Fruit fly (Drosophila melanogaster) whole organism, pupa: ENCODE results near the gene RpL10.

ENCODE experiments used
- CG12605 ChIP-seq: fragments of 200-800 bp; sonication (Bioruptor generic); IDR thresholded peaks from 2 replicates; pipeline ENCODE4 v1.3.6; 2022; ENCODE audit warnings: missing biosample characterization, missing genetic modification characterization
- CG14655 ChIP-seq: fragments of 200-800 bp; sonication (Bioruptor generic); optimal IDR thresholded peaks from 3 replicates; lab custom pipeline; 2017; ENCODE audit warnings: mild to moderate bottlenecking, missing biosample characterization, missing genetic modification reagents, missing genetic modification characterization
- CG17806 ChIP-seq: fragments of 200-800 bp; sonication (Bioruptor generic); optimal IDR thresholded peaks from 2 replicates; lab custom pipeline; 2018; ENCODE audit warnings: missing biosample characterization, mild to moderate bottlenecking, missing genetic modification characterization, moderate library complexity
- EcR ChIP-seq: fragments of 200-800 bp; sonication (Bioruptor generic); optimal IDR thresholded peaks from 3 replicates; lab custom pipeline; 2019; ENCODE audit warnings: missing biosample characterization, missing genetic modification characterization, mild to moderate bottlenecking, moderate library complexity, missing genetic modification reagents
- Snoo ChIP-seq: fragments of 200-800 bp; sonication (Bioruptor generic); optimal IDR thresholded peaks from 3 replicates; lab custom pipeline; 2017; ENCODE audit warnings: missing biosample characterization, mild to moderate bottlenecking, missing genetic modification characterization, inconsistent platforms
- gl ChIP-seq: fragments of 200-800 bp; sonication (Bioruptor generic); optimal IDR thresholded peaks from 2 replicates; lab custom pipeline; 2018; ENCODE audit warnings: missing biosample characterization, mild to moderate bottlenecking, missing genetic modification characterization

DNA sequence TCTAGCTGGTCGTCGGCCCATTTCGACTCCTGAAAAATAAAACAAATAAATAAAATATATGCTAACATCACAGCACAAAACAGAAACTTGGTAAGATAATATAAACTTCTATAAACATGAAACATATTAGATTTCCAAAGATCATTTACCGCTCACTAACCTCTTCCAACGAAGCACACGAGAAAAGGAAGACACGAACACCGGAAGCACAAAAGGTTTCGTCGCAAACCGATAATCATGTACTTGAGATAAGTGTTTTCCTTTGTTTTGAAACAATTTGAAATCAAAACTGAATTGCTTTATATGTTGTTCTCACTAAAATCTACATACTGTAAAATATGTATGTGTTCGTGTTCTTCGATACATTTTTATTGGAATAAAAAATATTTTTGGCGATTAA is at the start of gene RpL10:
- TF ChIP-seq CG12605 (GFP tag; lab: Robert Waterston, UW), result no peak
- TF ChIP-seq EcR (GFP tag; lab: Kevin White, UChicago), result no peak
- TF ChIP-seq CG17806 (tag; lab: Kevin White, UChicago), result no peak
- TF ChIP-seq Snoo, result peak; percentile 65
- TF ChIP-seq CG14655 (GFP tag; lab: Kevin White, UChicago), result no peak
- no peak for TF ChIP-seq gl
